Fruit fly (Drosophila melanogaster): ENCODE data around the gene Karl.

Gene Karl

dm6 chrX:11806867-11807747, 19.9 kb downstream of the Karl start, which contains the start of gene Hsc70-3:
Hsc70-3 (minus strand) TSS chrX:11807117.
- TF ChIP-seq hb (GFP tag; IDR thresholded peaks at IDR 0.05; ENCODE audit: partially characterized antibody), result peak; percentile 63; the same call in 1 of the 3 replicates
- peak; percentile 3 for TF ChIP-seq Fer3 (tag; optimal IDR thresholded peaks at IDR 0.05)
- no peak for TF ChIP-seq H2.0 (GFP tag; IDR thresholded peaks at IDR 0.05)
- no peak for TF ChIP-seq CG1024 (GFP tag; IDR thresholded peaks at IDR 0.05)
- peak; percentile 15 for TF ChIP-seq unpg (GFP tag; optimal IDR thresholded peaks at IDR 0.05)
- no peak for TF ChIP-seq CG15479 (GFP tag; optimal IDR thresholded peaks at IDR 0.05)
- no peak for TF ChIP-seq tup (GFP tag; optimal IDR thresholded peaks at IDR 0.05)
- no peak for TF ChIP-seq D19A (tag; optimal IDR thresholded peaks at IDR 0.05)
- TF ChIP-seq gsb (GFP tag; IDR thresholded peaks at IDR 0.05), result no peak
- TF ChIP-seq fd64A (GFP tag; optimal IDR thresholded peaks at IDR 0.05), result peak; percentile 82
- TF ChIP-seq CG6813 (GFP tag; optimal IDR thresholded peaks at IDR 0.05), result peak; percentile 70
- no peak for TF ChIP-seq dan (GFP tag; IDR thresholded peaks at IDR 0.05)
- 0 out of 3 replicates have a peak, but pooled peaks have one; percentile 6 for TF ChIP-seq Optix (GFP tag; IDR thresholded peaks at IDR 0.05)
- no peak for TF ChIP-seq dmrt11E (tag; optimal IDR thresholded peaks at IDR 0.05)
- peak; percentile 7 for TF ChIP-seq az2 (GFP tag; optimal IDR thresholded peaks at IDR 0.05)
- TF ChIP-seq bsh (GFP tag; optimal IDR thresholded peaks at IDR 0.05), result peak in 1 of 2 experiments; percentile 70
- TF ChIP-seq zfh2 (GFP tag; optimal IDR thresholded peaks at IDR 0.05), result no peak
- TF ChIP-seq danr (GFP tag; IDR thresholded peaks at IDR 0.05), result no peak
- TF ChIP-seq Xbp1 (GFP tag; optimal IDR thresholded peaks at IDR 0.05), result peak; percentile 100
- peak; percentile 79 for TF ChIP-seq Awh (GFP tag; IDR thresholded peaks at IDR 0.05)
- TF ChIP-seq CG8359 (GFP tag; optimal IDR thresholded peaks at IDR 0.05; ENCODE audit: borderline replicate concordance), result peak; percentile 37
- TF ChIP-seq Fer2 (tag; optimal IDR thresholded peaks at IDR 0.05), result no peak
- peak; percentile 16 for TF ChIP-seq dmrt99B (tag; optimal IDR thresholded peaks at IDR 0.05)
- no peak for TF ChIP-seq CG9932 (GFP tag; IDR thresholded peaks at IDR 0.05)
- peak; percentile 78; the same call in 2 of the 3 replicates for TF ChIP-seq Doc3 (GFP tag; IDR thresholded peaks at IDR 0.05; ENCODE audit: partially characterized antibody)
- no peak for TF ChIP-seq en (GFP tag; optimal IDR thresholded peaks at IDR 0.05)
- TF ChIP-seq CG16779 (GFP tag; IDR thresholded peaks at IDR 0.05), result no peak
- peak; percentile 18 for TF ChIP-seq CG11504 (tag; optimal IDR thresholded peaks at IDR 0.05)
- TF ChIP-seq nau (GFP tag; optimal IDR thresholded peaks at IDR 0.05), result peak; percentile 78
- TF ChIP-seq dimm (GFP tag; IDR thresholded peaks at IDR 0.05), result no peak
- TF ChIP-seq CG10543 (GFP tag; optimal IDR thresholded peaks at IDR 0.05), result peak; percentile 75
- TF ChIP-seq zen (tag; optimal IDR thresholded peaks at IDR 0.05), result no peak
- peak; percentile 71 for TF ChIP-seq inv (GFP tag; IDR thresholded peaks at IDR 0.05; ENCODE audit: partially characterized antibody)
- peak; percentile 67 for TF ChIP-seq HLH4C (GFP tag; IDR thresholded peaks at IDR 0.05; ENCODE audit: partially characterized antibody)
- peak; percentile 60 for TF ChIP-seq oc (tag; optimal IDR thresholded peaks at IDR 0.05)
- peak; percentile 81 for TF ChIP-seq CG2875 (GFP tag; optimal IDR thresholded peaks at IDR 0.05)
- TF ChIP-seq wdn (GFP tag; IDR thresholded peaks at IDR 0.05), result no peak
- TF ChIP-seq dpn (GFP tag; optimal IDR thresholded peaks at IDR 0.05), result no peak
- TF ChIP-seq CG31441 (GFP tag; IDR thresholded peaks at IDR 0.05), result peak; percentile 25; the same call in 1 of the 2 replicates
- peak in 1 of 2 experiments; percentile 36 for TF ChIP-seq Pdp1 (GFP tag; optimal IDR thresholded peaks at IDR 0.05)
- TF ChIP-seq CG16813 (GFP tag; IDR thresholded peaks at IDR 0.05; ENCODE audit: partially characterized antibody), result peak; percentile 73
- no peak for TF ChIP-seq Lpt (GFP tag; optimal IDR thresholded peaks at IDR 0.05)
- peak; percentile 19 for TF ChIP-seq CG1792 (GFP tag; optimal IDR thresholded peaks at IDR 0.05)
- peak; percentile 53 for TF ChIP-seq CG14710 (tag; optimal IDR thresholded peaks at IDR 0.05)
- TF ChIP-seq Scr (GFP tag; IDR thresholded peaks at IDR 0.05; ENCODE audit: partially characterized antibody), result peak; percentile 85
- TF ChIP-seq CG11456 (GFP tag; IDR thresholded peaks at IDR 0.05), result no peak
- TF ChIP-seq CG12236 (GFP tag; optimal IDR thresholded peaks at IDR 0.05), result peak; percentile 12
